Fruit fly (Drosophila melanogaster) whole organism, wandering third instar larva: ENCODE results near the gene Gr64a.

ENCODE experiments used
- Sp1 ChIP-seq: fragments of 200-800 bp; sonication (Bioruptor generic); optimal IDR thresholded peaks from 3 replicates; lab custom pipeline; 2019; ENCODE audit warnings: missing biosample characterization, mild to moderate bottlenecking, missing genetic modification characterization, moderate library complexity
- jim ChIP-seq: fragments of 175-275, 200-325 bp; sonication (Bioruptor generic); optimal IDR thresholded peaks from 2 replicates; lab custom pipeline; 2016; ENCODE audit warnings: missing biosample characterization, mild to moderate bottlenecking, missing genetic modification characterization
- sv ChIP-seq: fragments of 200-800 bp; sonication (Bioruptor generic); optimal IDR thresholded peaks from 3 replicates; lab custom pipeline; 2016; ENCODE audit warnings: missing biosample characterization, missing genetic modification characterization
- tai ChIP-seq: sonication (Bioruptor generic); optimal IDR thresholded peaks from 2 replicates; lab custom pipeline; 2016; ENCODE audit warnings: missing biosample characterization, missing genetic modification characterization
- usp ChIP-seq: fragments of >200 bp; optimal IDR thresholded peaks from 2 replicates; lab custom pipeline; 2017; ENCODE audit warnings: missing biosample characterization, missing genetic modification characterization

DNA sequence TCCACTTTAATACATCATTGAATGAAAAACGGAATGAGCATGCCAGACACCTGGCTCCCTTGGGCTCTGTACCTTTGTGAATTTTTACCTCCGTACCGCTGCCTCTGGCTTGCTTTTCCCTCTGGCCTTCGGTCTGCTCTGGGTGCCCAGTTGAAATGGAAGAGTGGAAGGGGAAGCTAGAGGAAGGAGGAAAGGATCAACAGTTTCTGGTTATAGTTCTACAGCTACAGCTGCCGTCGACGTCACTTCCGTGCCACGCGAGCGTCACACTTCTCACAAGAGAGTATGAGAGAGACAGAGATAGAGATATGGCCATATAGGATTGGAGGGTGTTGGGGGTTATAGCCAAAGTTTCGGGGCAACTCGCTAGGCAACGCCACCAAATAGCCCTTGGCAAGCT lies 46.5 kb upstream of the Gr64a start:
- TF ChIP-seq tai (GFP tag; lab: Kevin White, UChicago), result no peak
- no peak for TF ChIP-seq sv
- TF ChIP-seq Sp1 (GFP tag; lab: Kevin White, UChicago), result no peak
- TF ChIP-seq usp, result no peak
- no peak for TF ChIP-seq jim (GFP tag; lab: Kevin White, UChicago)
